Worm (Caenorhabditis elegans) whole organism, young adult: Measurements from ENCODE around the gene T07C4.3.
A peak's percentile ranks its signal among the peaks of the same experiment; 100 is the strongest.
"Not testable (repeated sequence)": the region's sequence is repeated elsewhere in the genome, so short reads cannot be mapped to it uniquely, and the experiment has no call there.

ENCODE experiments used
- C17E4.6 ChIP-seq: fragments of 200-800 bp; sonication (Bioruptor generic); IDR thresholded peaks from 2 replicates; pipeline ENCODE4 v1.3.6; 2022; ENCODE audit warnings: missing genetic modification reagents, missing genetic modification characterization, missing compliant biosample characterization
- F33H1.4 ChIP-seq: fragments of 200-800 bp; sonication (Bioruptor generic); IDR thresholded peaks from 2 replicates; pipeline ENCODE4 v1.3.6; 2022; ENCODE audit warnings: missing genetic modification reagents, missing genetic modification characterization, missing compliant biosample characterization
- F49E8.2 ChIP-seq: sonication (generic microtip); optimal IDR thresholded peaks from 3 replicates; lab custom pipeline; 2017; ENCODE audit warnings: missing genetic modification characterization, mild to moderate bottlenecking, missing compliant biosample characterization, antibody characterized with exemption, moderate library complexity; ENCODE audit not compliant: insufficient read depth
- F55B11.4 ChIP-seq: sonication (generic microtip); optimal IDR thresholded peaks from 2 replicates; lab custom pipeline; 2016; ENCODE audit warnings: missing compliant biosample characterization, missing genetic modification characterization, borderline replicate concordance; ENCODE audit not compliant: insufficient read depth
- K11D2.4 ChIP-seq: fragments of 200-800 bp; sonication (Bioruptor generic); IDR thresholded peaks from 2 replicates; pipeline ENCODE4 v1.3.6; 2022; ENCODE audit warnings: missing genetic modification reagents, missing genetic modification characterization, missing compliant biosample characterization
- Y56A3A.18 ChIP-seq: fragments of 200-800 bp; sonication (Bioruptor generic); IDR thresholded peaks from 2 replicates; pipeline ENCODE4 v1.3.6; 2022; ENCODE audit warnings: missing genetic modification reagents, missing genetic modification characterization, missing compliant biosample characterization
- Y67H2A.10 ChIP-seq: fragments of 200-800 bp; sonication (Bioruptor generic); conservative IDR thresholded peaks from 2 replicates; pipeline ENCODE4 v1.3.6; 2022; ENCODE audit warnings: missing genetic modification reagents, missing genetic modification characterization, missing compliant biosample characterization
- ZK185.1 ChIP-seq: sonication (generic microtip); optimal IDR thresholded peaks from 2 replicates; lab custom pipeline; 2016; ENCODE audit warnings: mild to moderate bottlenecking, missing genetic modification characterization, missing compliant biosample characterization; ENCODE audit not compliant: poor library complexity, severe bottlenecking
- attf-6 ChIP-seq: fragments of 200-800 bp; sonication (Bioruptor generic); IDR thresholded peaks from 2 replicates; pipeline ENCODE4 v1.3.6; 2022; ENCODE audit warnings: missing genetic modification reagents, missing genetic modification characterization, missing compliant biosample characterization
- bed-2 ChIP-seq: fragments of 200-800 bp; sonication (Bioruptor generic); IDR thresholded peaks from 2 replicates; pipeline ENCODE4 v1.3.6; 2022; ENCODE audit warnings: missing genetic modification reagents, missing genetic modification characterization, missing compliant biosample characterization
- ceh-100 ChIP-seq: fragments of 200-800 bp; sonication (Bioruptor generic); IDR thresholded peaks from 2 replicates; pipeline ENCODE4 v1.3.6; 2022; ENCODE audit warnings: missing genetic modification reagents, missing genetic modification characterization, missing compliant biosample characterization
- ceh-27 ChIP-seq: fragments of 200-800 bp; sonication (Bioruptor generic); optimal IDR thresholded peaks from 2 replicates; lab custom pipeline; 2018; ENCODE audit warnings: mild to moderate bottlenecking, missing genetic modification characterization, moderate library complexity, missing compliant biosample characterization
- dox-1 ChIP-seq: fragments of 200-800 bp; sonication (Bioruptor generic); IDR thresholded peaks from 2 replicates; pipeline ENCODE4 v1.3.6; 2022; ENCODE audit warnings: missing genetic modification reagents, missing genetic modification characterization, missing compliant biosample characterization
- dpff-1 ChIP-seq: sonication (generic microtip); optimal IDR thresholded peaks from 2 replicates; lab custom pipeline; 2017; ENCODE audit warnings: mild to moderate bottlenecking, missing genetic modification characterization, missing compliant biosample characterization
- egl-44 ChIP-seq: fragments of 200-800 bp; sonication (Bioruptor generic); IDR thresholded peaks from 2 replicates; pipeline ENCODE4 v1.3.6; 2022; ENCODE audit warnings: missing genetic modification reagents, missing genetic modification characterization, missing compliant biosample characterization
- egrh-3 ChIP-seq: fragments of 200-800 bp; sonication (Bioruptor generic); IDR thresholded peaks from 2 replicates; pipeline ENCODE4 v1.3.6; 2022; ENCODE audit warnings: missing genetic modification reagents, missing genetic modification characterization, missing compliant biosample characterization
- fkh-3 ChIP-seq: sonication (generic microtip); optimal IDR thresholded peaks from 2 replicates; lab custom pipeline; 2016; ENCODE audit warnings: mild to moderate bottlenecking, missing genetic modification characterization, missing compliant biosample characterization
- gei-17 ChIP-seq: fragments of 200-800 bp; sonication (Bioruptor generic); optimal IDR thresholded peaks from 2 replicates; lab custom pipeline; 2018; ENCODE audit warnings: mild to moderate bottlenecking, missing genetic modification characterization, missing compliant biosample characterization
- hlh-12 ChIP-seq: sonication (generic microtip); optimal IDR thresholded peaks from 2 replicates; lab custom pipeline; 2016; ENCODE audit warnings: missing genetic modification characterization, missing compliant biosample characterization
- hsf-1 ChIP-seq: fragments of 200-800 bp; sonication (Bioruptor generic); IDR thresholded peaks from 2 replicates; pipeline ENCODE4 v1.3.6; 2022; ENCODE audit warnings: missing genetic modification reagents, missing genetic modification characterization, missing compliant biosample characterization
- lin-26 ChIP-seq: fragments of 200-800 bp; sonication (Bioruptor generic); IDR thresholded peaks from 2 replicates; pipeline ENCODE4 v1.3.6; 2022; ENCODE audit warnings: missing genetic modification reagents, missing genetic modification characterization, missing compliant biosample characterization
- lir-1 ChIP-seq: fragments of 200-800 bp; sonication (Bioruptor generic); conservative IDR thresholded peaks from 2 replicates; pipeline ENCODE4 v1.3.6; 2022; ENCODE audit warnings: missing genetic modification reagents, missing genetic modification characterization, missing compliant biosample characterization
- lsl-1 ChIP-seq: fragments of 200-800 bp; sonication (Bioruptor generic); optimal IDR thresholded peaks from 2 replicates; lab custom pipeline; 2018; ENCODE audit warnings: mild to moderate bottlenecking, missing genetic modification characterization, moderate library complexity, missing compliant biosample characterization
- madf-3 ChIP-seq: fragments of 200-800 bp; sonication (Bioruptor generic); IDR thresholded peaks from 2 replicates; pipeline ENCODE4 v1.3.6; 2022; ENCODE audit warnings: missing genetic modification reagents, missing genetic modification characterization, missing compliant biosample characterization
- madf-8 ChIP-seq: fragments of 200-800 bp; sonication (Bioruptor generic); conservative IDR thresholded peaks from 2 replicates; pipeline ENCODE4 v1.3.6; 2022; ENCODE audit warnings: missing genetic modification reagents, missing genetic modification characterization, missing compliant biosample characterization
- mcd-1 ChIP-seq: fragments of 200-800 bp; sonication (Bioruptor generic); IDR thresholded peaks from 2 replicates; pipeline ENCODE4 v1.3.6; 2022; ENCODE audit warnings: missing genetic modification reagents, missing genetic modification characterization, missing compliant biosample characterization
- nfyb-1 ChIP-seq: fragments of 200-800 bp; sonication (Bioruptor generic); IDR thresholded peaks from 2 replicates; pipeline ENCODE4 v1.3.6; 2022; ENCODE audit warnings: missing genetic modification reagents, missing genetic modification characterization, missing compliant biosample characterization
- nhr-120 ChIP-seq: fragments of 200-800 bp; sonication (Bioruptor generic); IDR thresholded peaks from 2 replicates; pipeline ENCODE4 v1.3.6; 2022; ENCODE audit warnings: missing genetic modification characterization, missing compliant biosample characterization
- nhr-80 ChIP-seq: sonication (generic microtip); optimal IDR thresholded peaks from 2 replicates; lab custom pipeline; 2016; ENCODE audit warnings: missing genetic modification characterization, missing compliant biosample characterization
- snpc-1.1 ChIP-seq: sonication (generic microtip); optimal IDR thresholded peaks from 2 replicates; lab custom pipeline; 2017; ENCODE audit warnings: missing genetic modification characterization, mild to moderate bottlenecking, missing compliant biosample characterization, antibody characterized with exemption, moderate library complexity, missing genotype, missing genetic modification reagents; ENCODE audit not compliant: insufficient read depth
- snpc-4 ChIP-seq, 5 experiments: fragments of 150-350 bp in 1 of 5; sonication (generic microtip) in 4 of 5; optimal IDR thresholded peaks; 2 replicates each; lab custom pipeline; 2014 to 2018; ENCODE audit warnings: missing genetic modification characterization in 5 of 5, missing biosample characterization in 3 of 5, antibody characterized with exemption in 2 of 5, mild to moderate bottlenecking in 2 of 5, missing compliant biosample characterization in 2 of 5, missing genotype in 2 of 5, moderate library complexity in 2 of 5, missing genetic modification reagents in 1 of 5
- somi-1 ChIP-seq: fragments of 200-800 bp; sonication (Bioruptor generic); optimal IDR thresholded peaks from 2 replicates; lab custom pipeline; 2018; ENCODE audit warnings: mild to moderate bottlenecking, missing genetic modification characterization, missing compliant biosample characterization
- sptf-2 ChIP-seq: fragments of 200-800 bp; sonication (Bioruptor generic); optimal IDR thresholded peaks from 2 replicates; lab custom pipeline; 2018; ENCODE audit warnings: mild to moderate bottlenecking, missing genetic modification characterization, missing compliant biosample characterization
- xnd-1 ChIP-seq: sonication (generic microtip); optimal IDR thresholded peaks from 2 replicates; lab custom pipeline; 2016; ENCODE audit warnings: missing genotype, missing genetic modification reagents, missing genetic modification characterization, missing compliant biosample characterization
- ztf-25 ChIP-seq: fragments of 200-800 bp; sonication (Bioruptor generic); IDR thresholded peaks from 2 replicates; pipeline ENCODE4 v1.3.6; 2022; ENCODE audit warnings: missing genetic modification reagents, missing genetic modification characterization, missing compliant biosample characterization

T07C4.3 gene

ce11 chrIII:10320228-10320705 is 31.7 kb upstream of the T07C4.3 start (continued):
- not testable (repeated sequence) for TF ChIP-seq snpc-4 (GFP tag; optimal IDR thresholded peaks at IDR 0.05; lab: Kevin White, UChicago)
- TF ChIP-seq snpc-4 (tag; optimal IDR thresholded peaks at IDR 0.05; lab: Kevin White, UChicago) (peak in 1 of 4 experiments; percentile 15), F49E8.2 (tag; lab: Kevin White, UChicago) (peak; percentile 15), egrh-3 (peak; percentile 59), bed-2 (0 out of 2 replicates have a peak, but pooled peaks have one; percentile 7), xnd-1 (tag; lab: Kevin White, UChicago) (peak; percentile 44), hsf-1 (peak; percentile 67), Y56A3A.18 (GFP tag; lab: Robert Waterston, UW) (0 out of 2 replicates have a peak, but pooled peaks have one; percentile 24), F33H1.4 (GFP tag; lab: Robert Waterston, UW) (peak; percentile 56), mcd-1 (peak; percentile 76), nfyb-1 (GFP tag; lab: Robert Waterston, UW) (peak; percentile 50; the same call in 1 of the 2 replicates), madf-3 (GFP tag; lab: Robert Waterston, UW) (0 out of 2 replicates have a peak, but pooled peaks have one; percentile 10), madf-8 (GFP tag; lab: Robert Waterston, UW) (peak; percentile 38), dox-1 (peak; percentile 80), lin-26 (0 out of 2 replicates have a peak, but pooled peaks have one; percentile 25), Y67H2A.10 (GFP tag; lab: Robert Waterston, UW) (0 out of 2 replicates have a peak, but pooled peaks have one; percentile 31), egl-44 (GFP tag; lab: Robert Waterston, UW) (0 out of 2 replicates have a peak, but pooled peaks have one; percentile 12), ceh-100 (GFP tag; lab: Robert Waterston, UW) (peak; percentile 88), lsl-1 (peak; percentile 85)

- no peak for TF ChIP-seq nhr-80 (tag; lab: Kevin White, UChicago)
- TF ChIP-seq ceh-27 (GFP tag; lab: Kevin White, UChicago): no peak
- no peak for TF ChIP-seq K11D2.4 (GFP tag; lab: Robert Waterston, UW)
- TF ChIP-seq xnd-1 (tag; lab: Kevin White, UChicago): no peak
- no peak for TF ChIP-seq gei-17 (GFP tag; lab: Kevin White, UChicago)
- no peak for TF ChIP-seq C17E4.6 (GFP tag; lab: Robert Waterston, UW)
- TF ChIP-seq hlh-12: no peak
- no peak for TF ChIP-seq sptf-2 (GFP tag; lab: Kevin White, UChicago)
- no peak for TF ChIP-seq snpc-1.1
- no peak for TF ChIP-seq attf-6 (GFP tag; lab: Robert Waterston, UW)
- no peak for TF ChIP-seq ztf-25 (GFP tag; lab: Robert Waterston, UW)
- TF ChIP-seq F55B11.4 (tag; lab: Kevin White, UChicago): no peak
- no peak for TF ChIP-seq fkh-3 (tag; lab: Kevin White, UChicago)
- TF ChIP-seq somi-1 (GFP tag; lab: Kevin White, UChicago): no peak
- TF ChIP-seq nfyb-1 (GFP tag; lab: Robert Waterston, UW): no peak
- TF ChIP-seq lir-1 (GFP tag; lab: Robert Waterston, UW): no peak
- TF ChIP-seq ZK185.1 (tag; lab: Kevin White, UChicago): no peak
- TF ChIP-seq dpff-1 (tag; lab: Kevin White, UChicago): no peak
- no peak for TF ChIP-seq nhr-120 (GFP tag; lab: Robert Waterston, UW)
- TF ChIP-seq, all 124 proteins: peak for 0
These were observed 31.2 kb upstream of the T07C4.3 start, which contains the start of gene sas-7 for ce11 chrIII:10320788-10321187. sas-7 (plus strand) TSS chrIII:10321019.
